Worm (Caenorhabditis elegans) whole organism, early embryonic: Measurements from ENCODE around the gene ZK185.4.

Experiments
- F13C5.2 ChIP-seq: sonication (generic microtip); optimal IDR thresholded peaks from 2 replicates; lab custom pipeline; 2017; ENCODE audit warnings: mild to moderate bottlenecking, missing genetic modification characterization, inconsistent platforms, missing compliant biosample characterization
- ama-1 ChIP-seq: fragments of 150-350 bp; optimal IDR thresholded peaks from 2 replicates; lab custom pipeline; 2014
- ceh-13 ChIP-seq: fragments of 200-800 bp; sonication (Bioruptor generic); optimal IDR thresholded peaks from 2 replicates; lab custom pipeline; 2018; ENCODE audit warnings: mild to moderate bottlenecking, missing genetic modification characterization, missing compliant biosample characterization
- ceh-36 ChIP-seq: sonication (generic microtip); optimal IDR thresholded peaks from 2 replicates; lab custom pipeline; 2016; ENCODE audit warnings: missing genetic modification characterization, inconsistent platforms, missing compliant biosample characterization
- ets-7 ChIP-seq: sonication (generic microtip); optimal IDR thresholded peaks from 2 replicates; lab custom pipeline; 2016; ENCODE audit warnings: missing genotype, missing genetic modification characterization, missing compliant biosample characterization
- flt-1 ChIP-seq: fragments of 200-800 bp; sonication (Bioruptor generic); IDR thresholded peaks from 2 replicates; pipeline ENCODE4 v1.3.6; 2022; ENCODE audit warnings: missing genetic modification characterization, missing compliant biosample characterization
- hmg-4 ChIP-seq: fragments of 200-800 bp; sonication (Bioruptor generic); optimal IDR thresholded peaks from 2 replicates; lab custom pipeline; 2018; ENCODE audit warnings: mild to moderate bottlenecking, missing genetic modification characterization, missing compliant biosample characterization
- hnd-1 ChIP-seq: sonication (generic microtip); optimal IDR thresholded peaks from 2 replicates; lab custom pipeline; 2016; ENCODE audit warnings: missing genetic modification characterization, missing compliant biosample characterization
- pes-1 ChIP-seq: fragments of 200-800 bp; sonication (Bioruptor generic); IDR thresholded peaks from 2 replicates; pipeline ENCODE4 v1.3.6; 2022; ENCODE audit warnings: missing genetic modification reagents, missing genetic modification characterization, missing compliant biosample characterization
- scrt-1 ChIP-seq: fragments of 200-800 bp; sonication (Bioruptor generic); IDR thresholded peaks from 2 replicates; pipeline ENCODE4 v1.3.6; 2022; ENCODE audit warnings: missing genetic modification characterization, missing compliant biosample characterization
- sea-1 ChIP-seq: fragments of 200-800 bp; sonication (Bioruptor generic); conservative IDR thresholded peaks from 2 replicates; pipeline ENCODE4 v1.3.6; 2022; ENCODE audit warnings: missing genetic modification characterization, missing compliant biosample characterization
- tbx-11 ChIP-seq: fragments of 200-800 bp; sonication (Bioruptor generic); IDR thresholded peaks from 2 replicates; pipeline ENCODE4 v1.3.6; 2022; ENCODE audit warnings: missing genetic modification characterization, missing compliant biosample characterization
- tra-4 ChIP-seq: sonication (generic microtip); optimal IDR thresholded peaks from 2 replicates; lab custom pipeline; 2017; ENCODE audit warnings: missing genetic modification characterization, missing compliant biosample characterization

- no peak for TF ChIP-seq pes-1 (GFP tag; lab: Robert Waterston, UW)
- no peak for TF ChIP-seq F13C5.2 (tag; lab: Kevin White, UChicago)
- no peak for TF ChIP-seq flt-1 (GFP tag; lab: Robert Waterston, UW)
- no peak for TF ChIP-seq hnd-1 (tag; lab: Kevin White, UChicago)
- TF ChIP-seq scrt-1 (GFP tag; lab: Robert Waterston, UW) = no peak
- no peak for TF ChIP-seq ama-1 (lab: Kevin White, UChicago)
- TF ChIP-seq tra-4 = no peak
- TF ChIP-seq sea-1 = no peak
- TF ChIP-seq hmg-4 = no peak
- no peak for TF ChIP-seq ets-7 (tag; lab: Kevin White, UChicago)
- no peak for TF ChIP-seq tbx-11 (GFP tag; lab: Robert Waterston, UW)
- TF ChIP-seq ceh-13 (GFP tag; lab: Kevin White, UChicago) = no peak
- no peak for TF ChIP-seq ceh-36 (tag; lab: Kevin White, UChicago)
These were observed 48.4 kb downstream of the ZK185.4 start for ce11 chrIV:4484555-4484954.
